Worm (Caenorhabditis elegans) whole organism, L3 larva: ENCODE data around the gene nhr-99.
A peak's percentile ranks its signal among the peaks of the same experiment; 100 is the strongest.

Source experiments
- R02D3.7 ChIP-seq: fragments of 150-350 bp; optimal IDR thresholded peaks from 2 replicates; lab custom pipeline; 2014; ENCODE audit warnings: missing biosample characterization, missing genetic modification characterization
- ceh-16 ChIP-seq: sonication (generic microtip); optimal IDR thresholded peaks from 2 replicates; lab custom pipeline; 2017; ENCODE audit warnings: missing biosample characterization, missing genetic modification characterization
- ceh-9 ChIP-seq: sonication (generic microtip); optimal IDR thresholded peaks from 2 replicates; lab custom pipeline; 2018; ENCODE audit warnings: missing biosample characterization, missing genetic modification characterization
- egl-27 ChIP-seq: sonication (generic microtip); optimal IDR thresholded peaks from 4 replicates; lab custom pipeline; 2017; ENCODE audit warnings: missing biosample characterization, missing genetic modification reagents, missing genetic modification characterization
- elt-2 ChIP-seq: sonication (generic microtip); optimal IDR thresholded peaks from 2 replicates; lab custom pipeline; 2016; ENCODE audit warnings: missing genetic modification reagents, mild to moderate bottlenecking, missing genetic modification characterization, missing compliant biosample characterization
- elt-3 ChIP-seq, 3 experiments: fragments of 150-350 bp in 1 of 3; sonication (generic microtip) in 2 of 3; optimal IDR thresholded peaks; 2 replicates in 2 of 3; 4 replicates in 1 of 3; lab custom pipeline; 2014 to 2017; ENCODE audit warnings: missing biosample characterization in 3 of 3, missing genetic modification characterization in 3 of 3
- eor-1 ChIP-seq, 2 experiments: fragments of 150-350 bp; optimal IDR thresholded peaks; 2 replicates each; lab custom pipeline; 2014 to 2018; ENCODE audit warnings: missing biosample characterization in 2 of 2, missing genetic modification characterization in 2 of 2
- fkh-2 ChIP-seq: fragments of 150-350 bp; optimal IDR thresholded peaks from 2 replicates; lab custom pipeline; 2014; ENCODE audit warnings: missing biosample characterization, missing genetic modification reagents, missing genetic modification characterization
- fos-1 ChIP-seq: fragments of 150-350 bp; optimal IDR thresholded peaks from 2 replicates; lab custom pipeline; 2014; ENCODE audit warnings: missing biosample characterization, missing genetic modification characterization
- hmg-11 ChIP-seq: sonication (generic microtip); optimal IDR thresholded peaks from 2 replicates; lab custom pipeline; 2016; ENCODE audit warnings: missing genetic modification characterization, missing compliant biosample characterization
- jun-1 ChIP-seq: fragments of 150-350 bp; optimal IDR thresholded peaks from 2 replicates; lab custom pipeline; 2014; ENCODE audit warnings: missing biosample characterization, missing genetic modification reagents, missing genetic modification characterization
- lin-39 ChIP-seq: fragments of 150-350 bp; optimal IDR thresholded peaks from 2 replicates; lab custom pipeline; 2018; ENCODE audit warnings: missing biosample characterization, missing genetic modification reagents, missing genetic modification characterization
- mml-1 ChIP-seq: fragments of 150-350 bp; sonication (generic microtip); optimal IDR thresholded peaks from 3 replicates; lab custom pipeline; 2014; ENCODE audit warnings: missing biosample characterization, missing genetic modification characterization
- nhr-11 ChIP-seq: fragments of 150-350 bp; optimal IDR thresholded peaks from 2 replicates; lab custom pipeline; 2014; ENCODE audit warnings: missing biosample characterization, missing genetic modification characterization
- nhr-23 ChIP-seq: fragments of 150-350 bp; optimal IDR thresholded peaks from 2 replicates; lab custom pipeline; 2014; ENCODE audit warnings: missing biosample characterization, missing genetic modification reagents, missing genetic modification characterization
- nhr-237 ChIP-seq: fragments of 150-350 bp; optimal IDR thresholded peaks from 2 replicates; lab custom pipeline; 2014; ENCODE audit warnings: missing biosample characterization, missing genetic modification characterization
- nhr-25 ChIP-seq: sonication (generic microtip); optimal IDR thresholded peaks from 2 replicates; lab custom pipeline; 2017; ENCODE audit warnings: missing biosample characterization, missing genetic modification characterization
- nhr-28 ChIP-seq: fragments of 150-350 bp; optimal IDR thresholded peaks from 2 replicates; lab custom pipeline; 2014; ENCODE audit warnings: missing biosample characterization, missing genetic modification characterization
- nhr-67 ChIP-seq: fragments of 150-350 bp; optimal IDR thresholded peaks from 2 replicates; lab custom pipeline; 2014; ENCODE audit warnings: missing biosample characterization, missing genetic modification characterization
- nhr-76 ChIP-seq: fragments of 150-350 bp; sonication (generic microtip); optimal IDR thresholded peaks from 5 replicates; lab custom pipeline; 2014; ENCODE audit warnings: missing biosample characterization, missing genetic modification characterization
- pqm-1 ChIP-seq: fragments of 150-350 bp; optimal IDR thresholded peaks from 2 replicates; lab custom pipeline; 2017; ENCODE audit warnings: missing biosample characterization, missing genetic modification characterization, inconsistent platforms
- skn-1 ChIP-seq: fragments of 150-350 bp; optimal IDR thresholded peaks from 2 replicates; lab custom pipeline; 2014; ENCODE audit warnings: missing biosample characterization, missing genetic modification characterization
- snpc-4 ChIP-seq: fragments of 150-350 bp; optimal IDR thresholded peaks from 2 replicates; lab custom pipeline; 2014; ENCODE audit warnings: missing biosample characterization, missing genetic modification characterization
- tbx-2 ChIP-seq: sonication (generic microtip); optimal IDR thresholded peaks from 2 replicates; lab custom pipeline; 2016; ENCODE audit warnings: mild to moderate bottlenecking, missing genetic modification characterization, missing compliant biosample characterization
- unc-39 ChIP-seq: sonication (generic microtip); optimal IDR thresholded peaks from 4 replicates; lab custom pipeline; 2017; ENCODE audit warnings: missing biosample characterization, missing genetic modification characterization
- ztf-4 ChIP-seq: fragments of 150-350 bp; optimal IDR thresholded peaks from 2 replicates; lab custom pipeline; 2014; ENCODE audit warnings: missing biosample characterization, missing genetic modification characterization

The nhr-99 gene

DNA sequence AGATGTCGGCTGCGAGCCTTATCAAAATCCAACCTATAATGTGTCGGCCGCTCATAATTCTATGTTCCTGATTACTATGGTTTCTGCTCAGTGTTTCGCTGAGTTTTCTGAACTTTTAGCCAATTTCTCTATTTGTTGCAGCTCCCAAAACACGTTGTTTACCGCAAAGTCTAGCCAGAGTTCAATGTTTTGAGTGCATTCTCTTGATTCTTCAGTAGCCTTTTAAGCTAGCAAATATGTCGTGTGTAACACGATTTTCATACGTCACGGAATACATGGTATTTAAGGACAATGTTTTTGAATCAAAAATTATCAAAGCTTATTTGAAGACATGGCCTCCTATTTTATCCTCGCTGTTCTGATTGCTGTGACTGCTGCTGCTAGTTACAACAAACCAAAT, 30.6 kb downstream of the nhr-99 start, which contains the start of gene srlf-19:
Gene srlf-19, plus strand, starts transcription at position 301 of the 400 bp plus-strand sequence.
- TF ChIP-seq nhr-28 (tag; lab: Kevin White, UChicago) = no peak
- TF ChIP-seq jun-1 (tag; lab: Kevin White, UChicago) = no peak
- no peak for TF ChIP-seq nhr-23 (tag; lab: Kevin White, UChicago)

DNA sequence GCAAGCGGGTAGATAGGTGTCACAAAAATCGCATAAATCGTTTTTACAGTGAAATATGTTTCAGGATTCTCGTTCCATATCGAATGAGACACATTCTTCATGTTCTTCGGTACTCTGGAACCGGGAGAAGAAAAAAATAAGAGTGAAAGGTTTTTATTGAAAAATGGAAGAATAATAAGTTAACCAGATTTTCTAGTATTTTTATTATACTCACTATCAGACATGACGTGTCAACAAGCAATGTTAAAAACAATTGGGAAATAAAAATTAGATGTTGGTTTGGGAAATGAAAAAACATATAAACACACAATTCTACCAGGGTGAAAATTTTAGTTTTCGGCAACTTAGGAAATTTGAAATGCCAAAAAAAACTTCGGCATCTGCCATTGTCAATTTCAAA, 37.8 kb downstream of the nhr-99 start, which contains the start of gene srh-37:
Gene srh-37, minus strand, starts transcription at position 101 of the 400 bp plus-strand sequence.
- TF ChIP-seq nhr-25 (no peak), fos-1 (no peak), nhr-23 (tag; lab: Kevin White, UChicago) (no peak), eor-1 (tag; optimal IDR thresholded peaks at IDR 0.05; lab: Kevin White, UChicago) (no peak), ceh-16 (tag; lab: Kevin White, UChicago) (no peak), elt-3 (tag; optimal IDR thresholded peaks at IDR 0.05; lab: Kevin White, UChicago) (no peak), nhr-67 (no peak), nhr-76 (no peak), nhr-237 (no peak), unc-39 (tag; lab: Kevin White, UChicago) (no peak), mml-1 (tag; lab: Kevin White, UChicago) (no peak), R02D3.7 (tag; lab: Kevin White, UChicago) (no peak), ceh-9 (tag; lab: Kevin White, UChicago) (no peak), skn-1 (tag; lab: Kevin White, UChicago) (no peak), hmg-11 (tag; lab: Kevin White, UChicago) (no peak)

- TF ChIP-seq elt-2 (tag; lab: Kevin White, UChicago) = peak; percentile 13
- TF ChIP-seq elt-3 (tag; optimal IDR thresholded peaks at IDR 0.05; lab: Kevin White, UChicago) = no peak
Measured at ce11 chrV:519445-519844, 44.9 kb downstream of the nhr-99 start, which contains the start of gene nhr-210. Gene nhr-210 (minus strand): TSS chrV:519545.

DNA sequence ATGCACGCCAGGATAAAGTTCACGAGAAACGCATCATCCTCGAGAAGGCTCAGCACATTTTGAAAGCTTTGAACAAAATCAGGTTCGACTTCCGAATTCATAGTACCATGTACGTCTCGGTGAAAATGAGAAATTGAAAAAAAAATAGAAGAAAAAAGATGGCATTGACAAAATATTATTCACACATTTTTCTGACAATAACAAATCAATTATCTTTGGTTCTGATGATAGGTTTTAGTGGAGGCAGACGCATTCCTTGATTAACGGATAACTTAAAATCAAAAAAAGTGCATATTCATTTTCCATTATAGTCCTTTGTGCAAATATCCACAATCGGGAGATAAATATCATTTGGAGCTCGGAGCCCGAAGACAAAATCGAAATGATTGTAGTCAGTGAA, 46.9 kb downstream of the nhr-99 start, which contains the start of gene srw-107:
Gene srw-107, minus strand, starts transcription at position 101 of the 400 bp plus-strand sequence.
- TF ChIP-seq ztf-4 (tag; lab: Kevin White, UChicago) = no peak
- TF ChIP-seq nhr-237 = no peak
- no peak for TF ChIP-seq nhr-11 (tag; lab: Kevin White, UChicago)
- TF ChIP-seq tbx-2 = no peak
- no peak for TF ChIP-seq snpc-4 (tag; lab: Kevin White, UChicago)
- TF ChIP-seq, all 47 proteins: peak for 0

DNA sequence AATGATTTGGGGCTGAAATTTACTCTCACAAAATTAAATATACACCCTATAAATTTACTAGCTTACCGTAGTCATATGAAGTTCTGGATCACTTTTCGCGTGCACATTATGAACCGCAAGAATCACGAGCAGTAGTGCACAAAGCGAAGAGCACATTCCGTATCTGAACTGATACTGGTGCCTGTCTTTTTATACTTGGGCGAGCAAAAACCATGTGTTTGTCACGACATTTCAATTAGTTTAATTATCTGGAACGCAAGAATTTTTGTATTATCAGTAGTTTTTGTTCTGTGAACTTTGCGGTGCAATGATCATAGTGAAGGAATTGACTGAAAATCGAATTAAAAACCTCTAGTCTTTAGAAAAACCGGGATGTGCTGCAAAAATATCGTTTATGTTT, 49.5 kb downstream of the nhr-99 start, which contains the start of gene lipl-3:
Gene lipl-3, minus strand, starts transcription at position 161 of the 400 bp plus-strand sequence.
- TF ChIP-seq egl-27 (tag; lab: Kevin White, UChicago) (no peak), hmg-11 (tag; lab: Kevin White, UChicago) (no peak), pqm-1 (tag; lab: Kevin White, UChicago) (peak; percentile 53), unc-39 (tag; lab: Kevin White, UChicago) (no peak), elt-2 (tag; lab: Kevin White, UChicago) (peak; percentile 43)

- TF ChIP-seq mml-1 (tag; lab: Kevin White, UChicago) = no peak
- TF ChIP-seq fkh-2 (tag; lab: Kevin White, UChicago) = no peak
- no peak for TF ChIP-seq lin-39
- no peak for TF ChIP-seq unc-39 (tag; lab: Kevin White, UChicago)
Measured at ce11 chrV:525040-525439, 50.5 kb downstream of the nhr-99 start, which contains the start of gene R11G11.16. Gene R11G11.16 (minus strand): TSS chrV:525140.
